Fruit fly (Drosophila melanogaster) whole organism, pupa: Measurements from ENCODE around the gene CG4281.

Source experiments
- CG10348 ChIP-seq: fragments of 200-800 bp; sonication (Bioruptor generic); IDR thresholded peaks from 2 replicates; pipeline ENCODE4 v1.3.6; 2022; ENCODE audit warnings: missing biosample characterization, missing genetic modification characterization
- CG12605 ChIP-seq: fragments of 200-800 bp; sonication (Bioruptor generic); IDR thresholded peaks from 2 replicates; pipeline ENCODE4 v1.3.6; 2022; ENCODE audit warnings: missing biosample characterization, missing genetic modification characterization
- CG13204 ChIP-seq: fragments of 200-800 bp; sonication (Bioruptor generic); optimal IDR thresholded peaks from 2 replicates; lab custom pipeline; 2018; ENCODE audit warnings: missing biosample characterization, mild to moderate bottlenecking, missing genetic modification characterization, moderate library complexity
- CG14655 ChIP-seq: fragments of 200-800 bp; sonication (Bioruptor generic); optimal IDR thresholded peaks from 3 replicates; lab custom pipeline; 2017; ENCODE audit warnings: mild to moderate bottlenecking, missing biosample characterization, missing genetic modification reagents, missing genetic modification characterization
- CG15710 ChIP-seq: fragments of 200-800 bp; sonication (Bioruptor generic); optimal IDR thresholded peaks from 2 replicates; lab custom pipeline; 2018; ENCODE audit warnings: missing biosample characterization, mild to moderate bottlenecking, missing genetic modification characterization, moderate library complexity
- CG17806 ChIP-seq: fragments of 200-800 bp; sonication (Bioruptor generic); optimal IDR thresholded peaks from 2 replicates; lab custom pipeline; 2018; ENCODE audit warnings: missing biosample characterization, mild to moderate bottlenecking, missing genetic modification characterization, moderate library complexity
- CG32121 ChIP-seq: fragments of 200-800 bp; sonication (Bioruptor generic); IDR thresholded peaks from 2 replicates; pipeline ENCODE4 v1.3.6; 2022; ENCODE audit warnings: missing biosample characterization, missing genetic modification characterization
- CG34367 ChIP-seq: fragments of 200-800 bp; sonication (Bioruptor generic); optimal IDR thresholded peaks from 2 replicates; lab custom pipeline; 2018; ENCODE audit warnings: missing biosample characterization, mild to moderate bottlenecking, missing genetic modification characterization
- CG4496 ChIP-seq: fragments of 200-800 bp; sonication (Bioruptor generic); IDR thresholded peaks from 3 replicates; pipeline ENCODE4 v1.3.6; 2022; ENCODE audit warnings: missing biosample characterization, missing genetic modification characterization
- CG8159 ChIP-seq: fragments of 200-800 bp; sonication (Bioruptor generic); optimal IDR thresholded peaks from 3 replicates; lab custom pipeline; 2018; ENCODE audit warnings: missing biosample characterization, mild to moderate bottlenecking, missing genetic modification characterization, moderate library complexity
- CG8301 ChIP-seq: fragments of 200-800 bp; sonication (Bioruptor generic); optimal IDR thresholded peaks from 2 replicates; lab custom pipeline; 2018; ENCODE audit warnings: missing biosample characterization, mild to moderate bottlenecking, missing genetic modification characterization
- CG9948 ChIP-seq: fragments of 200-800 bp; sonication (Bioruptor generic); optimal IDR thresholded peaks from 2 replicates; lab custom pipeline; 2018; ENCODE audit warnings: missing biosample characterization, mild to moderate bottlenecking, missing genetic modification characterization, moderate library complexity
- D1 ChIP-seq: fragments of 200-800 bp; sonication (Bioruptor generic); optimal IDR thresholded peaks from 2 replicates; lab custom pipeline; 2018; ENCODE audit warnings: missing biosample characterization, mild to moderate bottlenecking, missing genetic modification characterization, moderate library complexity
- EcR ChIP-seq: fragments of 200-800 bp; sonication (Bioruptor generic); optimal IDR thresholded peaks from 3 replicates; lab custom pipeline; 2019; ENCODE audit warnings: missing biosample characterization, missing genetic modification characterization, mild to moderate bottlenecking, moderate library complexity, missing genetic modification reagents
- Ets98B ChIP-seq: fragments of 200-800 bp; sonication (Bioruptor generic); IDR thresholded peaks from 2 replicates; pipeline ENCODE4 v1.3.6; 2022; ENCODE audit warnings: missing biosample characterization, missing genetic modification characterization
- Pif1A ChIP-seq: fragments of 200-800 bp; sonication (Bioruptor generic); optimal IDR thresholded peaks from 3 replicates; lab custom pipeline; 2016; ENCODE audit warnings: missing biosample characterization, missing genetic modification characterization
- Pif1B ChIP-seq: fragments of 200-800 bp; sonication (Bioruptor generic); optimal IDR thresholded peaks from 3 replicates; lab custom pipeline; 2016; ENCODE audit warnings: missing biosample characterization, missing genetic modification characterization
- Snoo ChIP-seq: fragments of 200-800 bp; sonication (Bioruptor generic); optimal IDR thresholded peaks from 3 replicates; lab custom pipeline; 2017; ENCODE audit warnings: missing biosample characterization, mild to moderate bottlenecking, missing genetic modification characterization, inconsistent platforms
- fd96Ca ChIP-seq: fragments of 200-800 bp; sonication (Bioruptor generic); IDR thresholded peaks from 3 replicates; pipeline ENCODE4 v1.3.6; 2022; ENCODE audit warnings: missing biosample characterization, missing genetic modification characterization
- gl ChIP-seq: fragments of 200-800 bp; sonication (Bioruptor generic); optimal IDR thresholded peaks from 2 replicates; lab custom pipeline; 2018; ENCODE audit warnings: missing biosample characterization, mild to moderate bottlenecking, missing genetic modification characterization
- rn ChIP-seq: fragments of 200-800 bp; sonication (Bioruptor generic); IDR thresholded peaks from 2 replicates; pipeline ENCODE4 v1.3.6; 2022; ENCODE audit warnings: missing biosample characterization, missing genetic modification characterization

The CG4281 gene

dm6 chrX:2088798-2089197 lies 23.9 kb upstream of the CG4281 start:
- TF ChIP-seq CG12605 (GFP tag; lab: Robert Waterston, UW) (no peak), CG15710 (tag; lab: Kevin White, UChicago) (no peak), Ets98B (0 out of 2 replicates have a peak, but pooled peaks have one; percentile 7), CG10348 (no peak), Pif1B (GFP tag; lab: Kevin White, UChicago) (no peak), CG8159 (no peak), gl (no peak)

- TF ChIP-seq CG34367: no peak
- no peak for TF ChIP-seq Snoo (tag; lab: Kevin White, UChicago)
- TF ChIP-seq CG17806 (tag; lab: Kevin White, UChicago): no peak
- peak; percentile 56 for TF ChIP-seq Pif1A (GFP tag; lab: Kevin White, UChicago)
- no peak for TF ChIP-seq CG13204
- TF ChIP-seq CG8301: peak; percentile 57
- TF ChIP-seq CG12605 (GFP tag; lab: Robert Waterston, UW): peak; percentile 75
- TF ChIP-seq Pif1B (GFP tag; lab: Kevin White, UChicago): peak; percentile 32
- peak; percentile 84 for TF ChIP-seq CG32121 (GFP tag; lab: Robert Waterston, UW)
- TF ChIP-seq fd96Ca (GFP tag; lab: Robert Waterston, UW): peak; percentile 89
- TF ChIP-seq CG15710 (tag; lab: Kevin White, UChicago): no peak
- peak; percentile 74 for TF ChIP-seq CG14655 (GFP tag; lab: Kevin White, UChicago)
- TF ChIP-seq CG9948: no peak
- TF ChIP-seq gl: no peak
- TF ChIP-seq rn (GFP tag; lab: Robert Waterston, UW): 0 out of 2 replicates have a peak, but pooled peaks have one; percentile 48
- no peak for TF ChIP-seq D1 (tag; lab: Kevin White, UChicago)
- TF ChIP-seq EcR (GFP tag; lab: Kevin White, UChicago): no peak
- TF ChIP-seq Ets98B: peak; percentile 89
- no peak for TF ChIP-seq CG8159
- TF ChIP-seq CG4496: peak; percentile 92
- peak; percentile 59 for TF ChIP-seq CG10348
- TF ChIP-seq, all 21 proteins: peak for 11
Observed at dm6 chrX:2087501-2087900, 22.6 kb upstream of the CG4281 start.

DNA sequence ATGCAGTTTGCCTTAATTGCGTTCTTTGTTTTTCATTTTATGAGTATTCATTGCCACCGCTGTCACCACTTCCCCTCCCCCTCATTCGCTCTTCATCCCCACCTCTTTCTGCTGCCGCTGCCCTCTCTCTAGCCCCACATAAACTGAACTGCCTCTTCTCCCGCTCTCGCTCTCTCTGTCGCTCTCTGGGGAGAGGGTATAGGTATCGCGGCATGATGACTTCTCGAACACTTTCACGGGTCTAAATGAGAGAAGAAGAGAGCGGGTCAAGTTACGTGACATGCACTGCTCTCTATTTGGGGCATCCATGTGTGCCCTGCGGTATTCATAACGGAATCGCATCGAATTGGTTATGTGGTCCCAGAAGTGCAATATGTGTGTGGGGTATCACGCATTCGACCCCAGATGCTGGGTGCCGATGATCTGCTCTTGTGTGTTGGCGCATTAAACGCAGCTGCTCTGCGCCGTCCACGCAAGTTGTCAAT lies 18.8 kb upstream of the CG4281 start:
- TF ChIP-seq gl (peak; percentile 75), CG15710 (tag; lab: Kevin White, UChicago) (peak; percentile 85), CG8301 (peak; percentile 88), EcR (GFP tag; lab: Kevin White, UChicago) (peak; percentile 93), CG13204 (peak; percentile 64), CG10348 (peak; percentile 76), Pif1B (GFP tag; lab: Kevin White, UChicago) (peak; percentile 94), Pif1A (GFP tag; lab: Kevin White, UChicago) (peak; percentile 94), CG8159 (peak; percentile 83), fd96Ca (GFP tag; lab: Robert Waterston, UW) (peak; percentile 96), CG12605 (GFP tag; lab: Robert Waterston, UW) (peak; percentile 87), CG4496 (peak; percentile 94), CG9948 (peak; percentile 88), D1 (tag; lab: Kevin White, UChicago) (peak; percentile 7), CG17806 (tag; lab: Kevin White, UChicago) (peak; percentile 88), CG14655 (GFP tag; lab: Kevin White, UChicago) (peak; percentile 90), Ets98B (peak; percentile 94), rn (GFP tag; lab: Robert Waterston, UW) (peak; percentile 86), Snoo (tag; lab: Kevin White, UChicago) (peak; percentile 85), CG32121 (GFP tag; lab: Robert Waterston, UW) (peak; percentile 94), CG34367 (peak; percentile 81)

dm6 chrX:2083109-2083508 lies 18.2 kb upstream of the CG4281 start:
- peak; percentile 78 for TF ChIP-seq Snoo (tag; lab: Kevin White, UChicago)
- peak; percentile 84 for TF ChIP-seq CG12605 (GFP tag; lab: Robert Waterston, UW)
- TF ChIP-seq rn (GFP tag; lab: Robert Waterston, UW): peak; percentile 82
- TF ChIP-seq CG15710 (tag; lab: Kevin White, UChicago): peak; percentile 88
- TF ChIP-seq Pif1A (GFP tag; lab: Kevin White, UChicago): peak; percentile 85
- TF ChIP-seq Pif1B (GFP tag; lab: Kevin White, UChicago): peak; percentile 82
- TF ChIP-seq gl: peak; percentile 76
- no peak for TF ChIP-seq EcR (GFP tag; lab: Kevin White, UChicago)
- TF ChIP-seq CG8301: peak; percentile 87
- no peak for TF ChIP-seq D1 (tag; lab: Kevin White, UChicago)
- TF ChIP-seq CG17806 (tag; lab: Kevin White, UChicago): peak; percentile 89
- TF ChIP-seq CG13204: peak; percentile 7
- TF ChIP-seq CG34367: peak; percentile 91
- peak; percentile 86 for TF ChIP-seq CG10348
- TF ChIP-seq CG4496: peak; percentile 95
- peak; percentile 86 for TF ChIP-seq CG9948
- peak; percentile 92 for TF ChIP-seq CG32121 (GFP tag; lab: Robert Waterston, UW)
- peak; percentile 95 for TF ChIP-seq fd96Ca (GFP tag; lab: Robert Waterston, UW)
- peak; percentile 89 for TF ChIP-seq CG8159
- TF ChIP-seq Ets98B: peak; percentile 93
- no peak for TF ChIP-seq CG14655 (GFP tag; lab: Kevin White, UChicago)
- TF ChIP-seq, all 21 proteins: peak for 18

dm6 chrX:2081848-2082365 lies 17.0 kb upstream of the CG4281 start:
- TF ChIP-seq CG12605 (GFP tag; lab: Robert Waterston, UW) (no peak), CG8301 (no peak), D1 (tag; lab: Kevin White, UChicago) (no peak), CG4496 (no peak), CG34367 (no peak), CG32121 (GFP tag; lab: Robert Waterston, UW) (no peak), rn (GFP tag; lab: Robert Waterston, UW) (no peak), fd96Ca (GFP tag; lab: Robert Waterston, UW) (no peak), CG14655 (GFP tag; lab: Kevin White, UChicago) (no peak), Pif1A (GFP tag; lab: Kevin White, UChicago) (no peak), EcR (GFP tag; lab: Kevin White, UChicago) (no peak), CG17806 (tag; lab: Kevin White, UChicago) (no peak), CG15710 (tag; lab: Kevin White, UChicago) (no peak), CG8159 (no peak), Pif1B (GFP tag; lab: Kevin White, UChicago) (no peak)
- TF ChIP-seq, all 21 proteins: peak for 0
